Fruit fly (Drosophila melanogaster) Kc167 (cell line): ENCODE results near the gene TwdlT.

Experiments used
- Sin3A ChIP-seq: fragments of >200 bp; optimal IDR thresholded peaks from 2 replicates; lab custom pipeline; 2018; ENCODE audit warnings: missing external identifiers
- h ChIP-seq: fragments of >200 bp; optimal IDR thresholded peaks from 3 replicates; lab custom pipeline; 2018; ENCODE audit warnings: missing external identifiers
- psq ChIP-seq: fragments of >200 bp; optimal IDR thresholded peaks from 2 replicates; lab custom pipeline; 2017; ENCODE audit warnings: missing external identifiers

DNA sequence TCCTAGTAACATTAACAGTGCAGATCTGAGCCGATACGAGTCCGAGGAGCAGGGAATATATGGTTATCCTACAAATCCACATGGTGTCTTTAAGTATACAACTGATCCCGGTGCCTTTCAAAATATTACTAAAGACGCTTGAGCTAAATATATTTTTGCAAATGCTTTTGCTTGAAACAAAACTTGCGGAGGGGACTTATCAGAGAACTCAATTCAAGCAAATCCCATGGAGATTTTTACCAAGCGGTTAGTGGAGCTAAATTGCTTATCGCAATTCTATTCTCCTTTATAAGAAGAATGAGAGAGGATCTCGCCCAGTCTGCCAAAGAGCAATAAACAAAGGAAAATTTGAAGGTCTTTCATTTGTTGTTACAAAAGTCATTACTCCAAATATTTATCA is 50.6 kb downstream of the TwdlT start, which contains the start of gene eater:
- TF ChIP-seq h (lab: Kevin White, UChicago) (no peak), psq (lab: Kevin White, UChicago) (no peak), Sin3A (lab: Kevin White, UChicago) (no peak)
